Fruit fly (Drosophila melanogaster) S2 (cell line): Measurements from ENCODE around the gene alphaKap4.

Source experiments
- CG8478 ChIP-seq: fragments of >200 bp; optimal IDR thresholded peaks from 2 replicates; lab custom pipeline; 2018
- CTCF ChIP-seq, 2 experiments: fragments of >200 bp; optimal IDR thresholded peaks; 2 replicates each; lab custom pipeline; 2018

- TF ChIP-seq CG8478 (lab: Kevin White, UChicago) (no peak), CTCF (optimal IDR thresholded peaks at IDR 0.05; lab: Kevin White, UChicago) (no peak)
These were observed 34.5 kb downstream of the alphaKap4 start for dm6 chr3L:5976121-5976906.
